Fruit fly (Drosophila melanogaster) whole organism, larva: Measurements from ENCODE around the gene dpr5.
A peak's percentile ranks its signal among the peaks of the same experiment; 100 is the strongest.

Experiments used
- noc ChIP-seq: fragments of 200-800 bp; sonication (Bioruptor generic); optimal IDR thresholded peaks from 3 replicates; lab custom pipeline; 2019; ENCODE audit warnings: missing biosample characterization, mild to moderate bottlenecking, missing genetic modification characterization, moderate library complexity

The dpr5 gene

dm6 chr3R:11499715-11500235, at the start of gene dpr5:
Gene dpr5 (plus strand): TSS chr3R:11499984.
- no peak for TF ChIP-seq noc (tag; lab: Kevin White, UChicago)

dm6 chr3R:11451207-11451841, 48.5 kb upstream of the dpr5 start, which contains the start of gene sals:
Gene sals (minus strand): TSS chr3R:11451791.
- TF ChIP-seq noc (tag; lab: Kevin White, UChicago), result no peak

- no peak for TF ChIP-seq noc (tag; lab: Kevin White, UChicago)
Observed at dm6 chr3R:11452041-11452440, 47.7 kb upstream of the dpr5 start.

- TF ChIP-seq noc (tag; lab: Kevin White, UChicago), result peak; percentile 93
Observed at dm6 chr3R:11454210-11454904, 45.4 kb upstream of the dpr5 start.

dm6 chr3R:11456539-11456938, 43.2 kb upstream of the dpr5 start:
- TF ChIP-seq noc (tag; lab: Kevin White, UChicago), result no peak

- no peak for TF ChIP-seq noc (tag; lab: Kevin White, UChicago)
Observed at dm6 chr3R:11457286-11457685, 42.5 kb upstream of the dpr5 start.

dm6 chr3R:11458022-11458850, 41.5 kb upstream of the dpr5 start:
- TF ChIP-seq noc (tag; lab: Kevin White, UChicago), result no peak

dm6 chr3R:11458851-11459175, 41.0 kb upstream of the dpr5 start:
- peak; percentile 15 for TF ChIP-seq noc (tag; lab: Kevin White, UChicago)

dm6 chr3R:11460502-11461358, 39.1 kb upstream of the dpr5 start, which contains the start of gene PGRP-LB:
Gene PGRP-LB (minus strand): TSS chr3R:11460552.
- no peak for TF ChIP-seq noc (tag; lab: Kevin White, UChicago)

- no peak for TF ChIP-seq noc (tag; lab: Kevin White, UChicago)
Observed at dm6 chr3R:11467812-11468211, 32.0 kb upstream of the dpr5 start.

- TF ChIP-seq noc (tag; lab: Kevin White, UChicago), result no peak
Observed at dm6 chr3R:11469745-11470144, 30.0 kb upstream of the dpr5 start.

dm6 chr3R:11483328-11483868, 16.4 kb upstream of the dpr5 start:
- TF ChIP-seq noc (tag; lab: Kevin White, UChicago), result no peak

- TF ChIP-seq noc (tag; lab: Kevin White, UChicago), result no peak
Observed at dm6 chr3R:11490269-11490668, 9.5 kb upstream of the dpr5 start.

- no peak for TF ChIP-seq noc (tag; lab: Kevin White, UChicago)
Observed at dm6 chr3R:11531893-11532292, 32.1 kb downstream of the dpr5 start.
